Worm (Caenorhabditis elegans): ENCODE results near the gene ZC190.5.

DNA sequence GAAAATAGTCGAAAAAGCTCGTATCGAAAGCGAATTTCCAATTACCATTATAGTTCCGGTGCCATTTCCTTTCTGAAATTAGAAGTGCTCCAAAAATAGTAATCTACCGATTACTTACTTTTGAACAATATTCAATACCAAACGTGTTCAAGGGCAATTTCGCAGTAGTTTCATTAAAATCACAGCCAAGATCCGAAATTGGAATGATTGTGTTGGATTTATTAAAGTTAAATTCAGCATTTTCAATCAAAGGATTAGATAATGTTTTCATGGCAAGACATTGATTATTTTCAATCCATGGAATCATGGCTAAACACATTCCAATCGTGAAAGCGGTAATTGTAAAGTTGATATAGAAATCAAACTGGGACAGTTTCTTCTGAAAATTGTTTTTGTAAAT, 40.6 kb downstream of the ZC190.5 start:
- TF ChIP-seq fkh-10 (GFP tag; optimal IDR thresholded peaks at IDR 0.05) (no peak), ceh-14 (tag; optimal IDR thresholded peaks at IDR 0.05) (no peak), ceh-9 (tag; optimal IDR thresholded peaks at IDR 0.05) (no peak), tbx-7 (tag; optimal IDR thresholded peaks at IDR 0.05) (no peak), tbx-2 (tag; optimal IDR thresholded peaks at IDR 0.05) (no peak), madf-2 (tag; optimal IDR thresholded peaks at IDR 0.05) (no peak), dve-1 (tag; optimal IDR thresholded peaks at IDR 0.05) (no peak), sdc-2 (tag; optimal IDR thresholded peaks at IDR 0.05) (no peak), C08G9.2 (tag; optimal IDR thresholded peaks at IDR 0.05) (no peak), pag-3 (tag; optimal IDR thresholded peaks at IDR 0.05; ENCODE audit: borderline replicate concordance) (no peak), pha-4 (tag; optimal IDR thresholded peaks at IDR 0.05) (no peak), pqm-1 (tag; optimal IDR thresholded peaks at IDR 0.05) (no peak), ceh-48 (tag; optimal IDR thresholded peaks at IDR 0.05) (no peak)
